Worm (Caenorhabditis elegans): ENCODE measurements around the gene srx-137.

DNA sequence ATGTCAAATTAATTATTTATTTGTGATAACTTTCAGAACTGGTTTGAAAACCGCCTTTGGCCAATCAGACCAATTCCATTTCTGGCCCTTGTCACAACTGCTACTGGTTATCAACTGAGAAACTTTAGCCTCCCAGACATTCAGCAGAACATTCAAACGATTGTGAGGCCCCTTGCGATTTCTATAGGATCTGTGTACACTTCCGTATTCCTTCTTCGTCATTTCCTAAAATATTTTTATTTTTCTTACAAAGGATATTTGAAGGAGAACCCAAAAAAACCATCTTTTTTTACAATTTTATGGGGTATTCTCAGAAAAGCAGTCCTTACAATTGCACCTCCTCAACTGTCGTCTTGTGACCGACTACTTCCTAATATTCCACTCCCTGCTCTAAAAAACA lies 10.7 kb downstream of the srx-137 start:
- no peak for TF ChIP-seq zip-8 (tag; optimal IDR thresholded peaks at IDR 0.05)
- no peak for TF ChIP-seq mep-1 (tag; optimal IDR thresholded peaks at IDR 0.05)
- no peak for TF ChIP-seq elt-3 (tag; optimal IDR thresholded peaks at IDR 0.05)
- no peak for TF ChIP-seq unc-62 (GFP tag; optimal IDR thresholded peaks at IDR 0.05)
- TF ChIP-seq pha-4 (tag; optimal IDR thresholded peaks at IDR 0.05) = no peak
- TF ChIP-seq ceh-39 (tag; optimal IDR thresholded peaks at IDR 0.05) = no peak
- no peak for TF ChIP-seq elt-1 (tag; optimal IDR thresholded peaks at IDR 0.05; ENCODE audit: borderline replicate concordance, insufficient read depth)
- TF ChIP-seq ces-1 (GFP tag; optimal IDR thresholded peaks at IDR 0.05) = no peak

Data from whole organism, mixed stage, embryonic.